Fruit fly (Drosophila melanogaster) whole organism, embryonic: ENCODE results near the gene bi.

Experiments used
- Aef1 ChIP-seq: fragments of 200-800 bp; sonication (Bioruptor generic); IDR thresholded peaks from 3 replicates; pipeline ENCODE4 v1.3.6; 2022; ENCODE audit warnings: missing biosample characterization, missing genetic modification characterization
- B-H1 ChIP-seq: fragments of 200-800 bp; sonication (Bioruptor generic); IDR thresholded peaks from 3 replicates; pipeline ENCODE4 v1.3.6; 2022; ENCODE audit warnings: missing biosample characterization, missing genetic modification characterization
- CG10321 ChIP-seq: fragments of 200-800 bp; sonication (Bioruptor generic); IDR thresholded peaks from 2 replicates; pipeline ENCODE4 v1.3.6; 2022; ENCODE audit warnings: missing biosample characterization, missing genetic modification characterization
- CG15479 ChIP-seq: fragments of 200-800 bp; sonication (Bioruptor generic); optimal IDR thresholded peaks from 3 replicates; lab custom pipeline; 2019; ENCODE audit warnings: missing biosample characterization, mild to moderate bottlenecking, missing genetic modification characterization, moderate library complexity
- CG2116 ChIP-seq: fragments of 200-800 bp; sonication (Bioruptor generic); optimal IDR thresholded peaks from 3 replicates; lab custom pipeline; 2018; ENCODE audit warnings: missing biosample characterization, mild to moderate bottlenecking, missing genetic modification characterization
- CG2199 ChIP-seq: fragments of 200-800 bp; sonication (Bioruptor generic); IDR thresholded peaks from 3 replicates; pipeline ENCODE4 v1.3.6; 2022; ENCODE audit warnings: missing biosample characterization, missing genetic modification characterization
- CG3065 ChIP-seq: fragments of 200-800 bp; sonication (Bioruptor generic); optimal IDR thresholded peaks from 2 replicates; lab custom pipeline; 2016; ENCODE audit warnings: missing biosample characterization, missing genetic modification characterization
- CG4282 ChIP-seq: fragments of 200-800 bp; sonication (Bioruptor generic); optimal IDR thresholded peaks from 2 replicates; lab custom pipeline; 2016; ENCODE audit warnings: missing biosample characterization, missing genetic modification characterization
- CG4328 ChIP-seq: fragments of 200-800 bp; sonication (Bioruptor generic); optimal IDR thresholded peaks from 3 replicates; lab custom pipeline; 2017; ENCODE audit warnings: missing biosample characterization, missing genetic modification reagents, missing genetic modification characterization
- CG4404 ChIP-seq: fragments of 200-800 bp; sonication (Bioruptor generic); IDR thresholded peaks from 2 replicates; pipeline ENCODE4 v1.3.6; 2022; ENCODE audit warnings: missing biosample characterization, missing genetic modification characterization
- CG4820 ChIP-seq: fragments of 200-800 bp; sonication (Bioruptor generic); optimal IDR thresholded peaks from 3 replicates; lab custom pipeline; 2016; ENCODE audit warnings: missing biosample characterization, missing genetic modification characterization
- CG6272 ChIP-seq: fragments of 200-800 bp; sonication (Bioruptor generic); IDR thresholded peaks from 2 replicates; pipeline ENCODE4 v1.3.6; 2022; ENCODE audit warnings: missing biosample characterization, missing genetic modification characterization
- CG6791 ChIP-seq: fragments of 200-800 bp; sonication (Bioruptor generic); IDR thresholded peaks from 3 replicates; pipeline ENCODE4 v1.3.6; 2022; ENCODE audit warnings: missing biosample characterization, missing genetic modification characterization; ENCODE audit not compliant: partially characterized antibody
- CkIIα-i1 ChIP-seq: fragments of 200-800 bp; sonication (Bioruptor generic); IDR thresholded peaks from 2 replicates; pipeline ENCODE4 v1.3.6; 2022; ENCODE audit warnings: missing biosample characterization, missing genetic modification characterization
- Dek ChIP-seq: fragments of 200-800 bp; sonication (Bioruptor generic); optimal IDR thresholded peaks from 3 replicates; lab custom pipeline; 2019; ENCODE audit warnings: missing biosample characterization, mild to moderate bottlenecking, missing genetic modification characterization, moderate library complexity
- E2f2 ChIP-seq: fragments of 200-800 bp; sonication (Bioruptor generic); IDR thresholded peaks from 2 replicates; pipeline ENCODE4 v1.3.6; 2022; ENCODE audit warnings: missing biosample characterization, missing genetic modification characterization
- Fer1 ChIP-seq: fragments of 200-800 bp; sonication (Bioruptor generic); optimal IDR thresholded peaks from 2 replicates; lab custom pipeline; 2017; ENCODE audit warnings: missing biosample characterization, mild to moderate bottlenecking, missing genetic modification characterization
- Hand ChIP-seq: fragments of 200-800 bp; sonication (Bioruptor generic); optimal IDR thresholded peaks from 2 replicates; lab custom pipeline; 2017; ENCODE audit warnings: mild to moderate bottlenecking, missing biosample characterization, missing genetic modification reagents, missing genetic modification characterization
- Nf-YA ChIP-seq: fragments of 200-800 bp; sonication (Bioruptor generic); IDR thresholded peaks from 2 replicates; pipeline ENCODE4 v1.3.6; 2022; ENCODE audit warnings: missing biosample characterization, missing genetic modification characterization
- Oli ChIP-seq: fragments of 200-800 bp; sonication (Bioruptor generic); optimal IDR thresholded peaks from 2 replicates; lab custom pipeline; 2018; ENCODE audit warnings: missing biosample characterization, mild to moderate bottlenecking, missing genetic modification characterization, moderate library complexity
- Scr ChIP-seq: fragments of 200-800 bp; sonication (Bioruptor generic); IDR thresholded peaks from 2 replicates; pipeline ENCODE4 v1.3.6; 2022; ENCODE audit warnings: missing biosample characterization, missing genetic modification characterization; ENCODE audit not compliant: partially characterized antibody
- Spps ChIP-seq: fragments of 200-800 bp; sonication (Bioruptor generic); optimal IDR thresholded peaks from 2 replicates; lab custom pipeline; 2018; ENCODE audit warnings: missing biosample characterization, mild to moderate bottlenecking, missing genetic modification characterization
- Xbp1 ChIP-seq: fragments of 200-800 bp; sonication (Bioruptor generic); optimal IDR thresholded peaks from 3 replicates; lab custom pipeline; 2016; ENCODE audit warnings: missing biosample characterization, mild to moderate bottlenecking, missing genetic modification characterization
- ara ChIP-seq: fragments of 200-800 bp; sonication (Bioruptor generic); IDR thresholded peaks from 2 replicates; pipeline ENCODE4 v1.3.6; 2022; ENCODE audit warnings: missing biosample characterization, missing genetic modification characterization
- ato ChIP-seq: fragments of 200-800 bp; sonication (Bioruptor generic); IDR thresholded peaks from 2 replicates; pipeline ENCODE4 v1.3.6; 2022; ENCODE audit warnings: missing biosample characterization, missing genetic modification characterization; ENCODE audit not compliant: partially characterized antibody
- bsh ChIP-seq, 2 experiments: fragments of 200-800 bp; sonication (Bioruptor generic); optimal IDR thresholded peaks; 2 replicates each; lab custom pipeline; 2017 to 2018; ENCODE audit warnings: mild to moderate bottlenecking in 2 of 2, missing biosample characterization in 2 of 2, missing genetic modification characterization in 2 of 2, moderate library complexity in 1 of 2
- chif ChIP-seq, 2 experiments: fragments of 200-800 bp; sonication (Bioruptor generic); optimal IDR thresholded peaks; 3 replicates each; lab custom pipeline; 2016; ENCODE audit warnings: missing biosample characterization in 2 of 2, missing genetic modification characterization in 2 of 2
- chn ChIP-seq: fragments of 200-800 bp; sonication (Bioruptor generic); optimal IDR thresholded peaks from 2 replicates; lab custom pipeline; 2016; ENCODE audit warnings: missing biosample characterization, missing genetic modification characterization
- crc ChIP-seq: fragments of 200-800 bp; sonication (Bioruptor generic); optimal IDR thresholded peaks from 2 replicates; lab custom pipeline; 2016; ENCODE audit warnings: missing biosample characterization, missing genetic modification characterization
- croc ChIP-seq: fragments of 200-800 bp; sonication (Bioruptor generic); conservative IDR thresholded peaks from 3 replicates; pipeline ENCODE4 v1.3.6; 2022; ENCODE audit warnings: missing biosample characterization, missing genetic modification characterization
- dpn ChIP-seq, 2 experiments: fragments of 200-800 bp; sonication (Bioruptor generic); optimal IDR thresholded peaks; 3 replicates each; lab custom pipeline; 2016; ENCODE audit warnings: missing biosample characterization in 2 of 2, missing genetic modification characterization in 2 of 2
- dysf ChIP-seq: fragments of 200-800 bp; sonication (Bioruptor generic); IDR thresholded peaks from 3 replicates; pipeline ENCODE4 v1.3.6; 2022; ENCODE audit warnings: missing biosample characterization, missing genetic modification characterization
- eve ChIP-seq, 2 experiments: fragments of >200 bp; optimal IDR thresholded peaks; 2 replicates each; lab custom pipeline; 2017; ENCODE audit warnings: missing biosample characterization in 2 of 2, missing genetic modification characterization in 2 of 2
- eyg ChIP-seq: fragments of 200-800 bp; sonication (Bioruptor generic); optimal IDR thresholded peaks from 3 replicates; lab custom pipeline; 2016; ENCODE audit warnings: missing biosample characterization, missing genetic modification characterization
- fd96Cb ChIP-seq: fragments of 200-800 bp; sonication (Bioruptor generic); optimal IDR thresholded peaks from 2 replicates; lab custom pipeline; 2018; ENCODE audit warnings: missing biosample characterization, mild to moderate bottlenecking, missing genetic modification characterization, moderate library complexity
- grn ChIP-seq: fragments of 200-800 bp; sonication (Bioruptor generic); optimal IDR thresholded peaks from 3 replicates; lab custom pipeline; 2017; ENCODE audit warnings: missing biosample characterization, missing genetic modification characterization
- hkb ChIP-seq, 2 experiments: fragments of 200-800 bp in 1 of 2; fragments of >200 bp in 1 of 2; sonication (Bioruptor generic) in 1 of 2; IDR thresholded peaks in 1 of 2; optimal IDR thresholded peaks in 1 of 2; 2 replicates each; pipeline versions ENCODE4 v1.3.6 to Lab custom; 2017 to 2022; ENCODE audit warnings: missing biosample characterization in 1 of 2, missing genetic modification characterization in 1 of 2
- hth ChIP-seq: fragments of >200 bp; optimal IDR thresholded peaks from 2 replicates; lab custom pipeline; 2017; ENCODE audit warnings: inconsistent platforms
- jigr1 ChIP-seq: fragments of 200-800 bp; sonication (Bioruptor generic); IDR thresholded peaks from 3 replicates; pipeline ENCODE4 v1.3.6; 2022; ENCODE audit warnings: missing biosample characterization, missing genetic modification characterization
- maf-S ChIP-seq: fragments of 200-800 bp; sonication (Bioruptor generic); optimal IDR thresholded peaks from 2 replicates; lab custom pipeline; 2016; ENCODE audit warnings: missing biosample characterization, missing genetic modification characterization
- oc ChIP-seq: fragments of 200-800 bp; sonication (Bioruptor generic); optimal IDR thresholded peaks from 2 replicates; lab custom pipeline; 2018; ENCODE audit warnings: missing biosample characterization, mild to moderate bottlenecking, missing genetic modification characterization, moderate library complexity
- org-1 ChIP-seq: fragments of 200-800 bp; sonication (Bioruptor generic); optimal IDR thresholded peaks from 2 replicates; lab custom pipeline; 2017; ENCODE audit warnings: missing biosample characterization, missing genetic modification characterization
- phol ChIP-seq: fragments of 200-800 bp; sonication (Bioruptor generic); optimal IDR thresholded peaks from 3 replicates; lab custom pipeline; 2018; ENCODE audit warnings: missing biosample characterization, mild to moderate bottlenecking, missing genetic modification characterization, moderate library complexity
- pros ChIP-seq: fragments of 200-800 bp; sonication (Bioruptor generic); optimal IDR thresholded peaks from 3 replicates; lab custom pipeline; 2019; ENCODE audit warnings: missing biosample characterization, mild to moderate bottlenecking, missing genetic modification characterization, moderate library complexity
- psq ChIP-seq: fragments of 200-800 bp; sonication (Bioruptor generic); optimal IDR thresholded peaks from 2 replicates; lab custom pipeline; 2017; ENCODE audit warnings: missing biosample characterization, missing genetic modification characterization
- sna ChIP-seq: fragments of 200-800 bp; sonication (Bioruptor generic); IDR thresholded peaks from 2 replicates; pipeline ENCODE4 v1.3.6; 2022; ENCODE audit warnings: missing biosample characterization, missing genetic modification characterization; ENCODE audit not compliant: partially characterized antibody
- sr ChIP-seq: fragments of 200-800 bp; sonication (Bioruptor generic); IDR thresholded peaks from 3 replicates; pipeline ENCODE4 v1.3.6; 2022; ENCODE audit warnings: missing biosample characterization, missing genetic modification characterization
- vvl ChIP-seq: fragments of 200-800 bp; sonication (Bioruptor generic); IDR thresholded peaks from 2 replicates; pipeline ENCODE4 v1.3.6; 2022; ENCODE audit warnings: missing biosample characterization, missing genetic modification characterization
- zen ChIP-seq: fragments of 200-800 bp; sonication (Bioruptor generic); optimal IDR thresholded peaks from 3 replicates; lab custom pipeline; 2018; ENCODE audit warnings: missing biosample characterization, mild to moderate bottlenecking, missing genetic modification characterization, moderate library complexity
- zen2 ChIP-seq: fragments of 200-800 bp; sonication (Bioruptor generic); IDR thresholded peaks from 3 replicates; pipeline ENCODE4 v1.3.6; 2022; ENCODE audit warnings: missing biosample characterization, missing genetic modification characterization; ENCODE audit not compliant: partially characterized antibody

Gene bi

DNA sequence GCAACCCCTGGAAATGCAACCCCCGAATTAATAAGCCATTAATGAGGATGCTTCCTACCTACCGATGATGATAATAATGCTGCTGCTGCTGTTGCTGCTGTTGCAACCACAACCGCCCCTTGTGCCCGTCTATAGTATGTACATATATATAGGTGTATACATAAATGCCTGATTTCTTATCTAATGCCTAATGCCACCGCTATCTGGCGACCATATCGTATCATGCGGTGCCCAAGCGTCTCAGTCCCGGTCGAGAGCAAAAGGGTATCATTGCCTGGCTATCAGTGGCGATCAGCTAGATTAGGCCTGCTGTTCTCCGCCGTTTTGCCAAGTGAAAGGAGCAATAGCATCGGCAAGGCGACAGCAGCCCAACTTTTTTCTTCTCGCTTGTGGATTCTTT lies 42.0 kb downstream of the bi start:
- TF ChIP-seq pros (GFP tag; lab: Kevin White, UChicago) (peak; percentile 5), chn (GFP tag; lab: Kevin White, UChicago) (no peak), CG15479 (peak; percentile 86), zen (tag; lab: Kevin White, UChicago) (peak; percentile 20), psq (no peak), grn (GFP tag; lab: Kevin White, UChicago) (peak; percentile 85), zen2 (GFP tag; lab: Robert Waterston, UW) (no peak), hkb (optimal IDR thresholded peaks at IDR 0.05; lab: Kevin White, UChicago) (no peak), hkb (GFP tag; IDR thresholded peaks at IDR 0.05; lab: Robert Waterston, UW) (no peak), crc (GFP tag; lab: Kevin White, UChicago) (no peak), Aef1 (GFP tag; lab: Robert Waterston, UW) (no peak), jigr1 (GFP tag; lab: Robert Waterston, UW) (no peak)

DNA sequence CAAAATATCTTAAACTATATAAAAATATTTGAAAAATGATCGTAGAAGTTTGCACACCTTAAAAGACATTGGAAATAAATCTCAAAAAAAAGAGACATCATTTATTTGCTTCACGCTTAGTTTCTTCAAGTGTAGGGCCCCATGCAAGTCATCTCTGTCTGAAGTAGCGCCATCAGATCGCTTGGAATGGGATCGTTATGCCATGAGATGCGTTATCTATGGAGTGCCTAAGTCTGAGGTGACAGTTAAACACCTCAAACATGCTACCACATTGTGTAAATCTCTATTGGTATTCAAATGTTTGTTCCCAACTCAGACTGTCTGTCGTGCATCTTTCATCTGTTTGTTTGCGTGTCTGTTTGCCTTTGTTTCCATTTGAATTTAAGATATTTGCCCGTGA lies 45.1 kb downstream of the bi start:
- TF ChIP-seq dysf (GFP tag; lab: Robert Waterston, UW) (0 out of 3 replicates have a peak, but pooled peaks have one; percentile 22), eve (GFP tag; optimal IDR thresholded peaks at IDR 0.05; lab: Kevin White, UChicago) (peak in 1 of 2 experiments; percentile 62), fd96Cb (tag; lab: Kevin White, UChicago) (peak; percentile 33), Hand (GFP tag; lab: Kevin White, UChicago) (no peak), E2f2 (GFP tag; lab: Robert Waterston, UW) (no peak), CG6791 (GFP tag; lab: Robert Waterston, UW) (no peak), CG2116 (no peak), Fer1 (GFP tag; lab: Kevin White, UChicago) (no peak), CG4404 (no peak), Xbp1 (GFP tag; lab: Kevin White, UChicago) (no peak), Spps (tag; lab: Kevin White, UChicago) (no peak), Nf-YA (0 out of 2 replicates have a peak, but pooled peaks have one; percentile 6), CG4328 (GFP tag; lab: Kevin White, UChicago) (no peak), Scr (GFP tag; lab: Robert Waterston, UW) (no peak), maf-S (GFP tag; lab: Kevin White, UChicago) (no peak), oc (tag; lab: Kevin White, UChicago) (peak; percentile 50), hth (lab: Kevin White, UChicago) (no peak), CG6272 (GFP tag; lab: Robert Waterston, UW) (no peak), org-1 (GFP tag; lab: Kevin White, UChicago) (no peak), ato (GFP tag; lab: Robert Waterston, UW) (no peak), CG4282 (no peak), CG10321 (no peak), sr (GFP tag; lab: Robert Waterston, UW) (no peak), CG2199 (GFP tag; lab: Robert Waterston, UW) (no peak), CG3065 (no peak), ara (GFP tag; lab: Robert Waterston, UW) (no peak; the same call in 1 of the 2 replicates), eyg (GFP tag; lab: Kevin White, UChicago) (no peak), CkIIα-i1 (GFP tag; lab: Robert Waterston, UW) (no peak), sna (GFP tag; lab: Robert Waterston, UW) (no peak), bsh (GFP tag; optimal IDR thresholded peaks at IDR 0.05; lab: Kevin White, UChicago) (peak in 1 of 2 experiments; percentile 45), chif (GFP tag; optimal IDR thresholded peaks at IDR 0.05; lab: Kevin White, UChicago) (peak in 1 of 2 experiments; percentile 2), vvl (GFP tag; lab: Robert Waterston, UW) (peak; percentile 44; the same call in 1 of the 2 replicates), Oli (tag; lab: Kevin White, UChicago) (no peak), dpn (GFP tag; optimal IDR thresholded peaks at IDR 0.05; lab: Kevin White, UChicago) (peak in 1 of 2 experiments; percentile 45), croc (GFP tag; lab: Robert Waterston, UW) (no peak; the same call in 2 of the 3 replicates), CG4820 (GFP tag; lab: Kevin White, UChicago) (peak; percentile 25), B-H1 (no peak), Dek (tag; lab: Kevin White, UChicago) (no peak), phol (tag; lab: Kevin White, UChicago) (peak; percentile 47)
